Fruit fly (Drosophila melanogaster) whole organism, prepupa: ENCODE results near the gene Rph.

ENCODE experiments used
- CG10631 ChIP-seq: fragments of 200-800 bp; sonication (Bioruptor generic); optimal IDR thresholded peaks from 2 replicates; lab custom pipeline; 2016; ENCODE audit warnings: missing biosample characterization, missing genetic modification characterization
- CG11294 ChIP-seq: fragments of 200-800 bp; sonication (Bioruptor generic); IDR thresholded peaks from 2 replicates; pipeline ENCODE4 v1.3.6; 2022; ENCODE audit warnings: missing biosample characterization, missing genetic modification characterization
- CG11902 ChIP-seq: fragments of 200-800 bp; sonication (Bioruptor generic); optimal IDR thresholded peaks from 3 replicates; lab custom pipeline; 2016; ENCODE audit warnings: missing biosample characterization, missing genetic modification characterization
- CG1621 ChIP-seq: fragments of 200-800 bp; sonication (Bioruptor generic); optimal IDR thresholded peaks from 3 replicates; lab custom pipeline; 2018; ENCODE audit warnings: missing biosample characterization, mild to moderate bottlenecking, missing genetic modification characterization
- CG16779 ChIP-seq: fragments of 200-800 bp; sonication (Bioruptor generic); optimal IDR thresholded peaks from 3 replicates; lab custom pipeline; 2017; ENCODE audit warnings: missing biosample characterization, mild to moderate bottlenecking, missing genetic modification characterization
- CG3032 ChIP-seq: fragments of 200-800 bp; optimal IDR thresholded peaks from 2 replicates; lab custom pipeline; 2019; ENCODE audit warnings: missing biosample characterization, mild to moderate bottlenecking, missing genetic modification characterization, moderate library complexity
- CG31627 ChIP-seq: fragments of 200-800 bp; sonication (Bioruptor generic); optimal IDR thresholded peaks from 3 replicates; lab custom pipeline; 2016; ENCODE audit warnings: missing biosample characterization, missing genetic modification characterization
- CG6163 ChIP-seq: fragments of 200-800 bp; sonication (Bioruptor generic); IDR thresholded peaks from 3 replicates; pipeline ENCODE4 v1.3.6; 2022; ENCODE audit warnings: missing biosample characterization, missing genetic modification characterization
- CG6792 ChIP-seq: fragments of 200-800 bp; sonication (Bioruptor generic); optimal IDR thresholded peaks from 3 replicates; lab custom pipeline; 2016; ENCODE audit warnings: missing biosample characterization, missing genetic modification characterization
- CG6808 ChIP-seq: fragments of 200-800 bp; sonication (Bioruptor generic); optimal IDR thresholded peaks from 3 replicates; lab custom pipeline; 2017; ENCODE audit warnings: missing biosample characterization, missing genetic modification characterization, mild to moderate bottlenecking, moderate library complexity, missing genetic modification reagents
- CG6854 ChIP-seq: fragments of 200-800 bp; sonication (Bioruptor generic); optimal IDR thresholded peaks from 2 replicates; lab custom pipeline; 2017; ENCODE audit warnings: missing biosample characterization, mild to moderate bottlenecking, missing genetic modification characterization
- CG7368 ChIP-seq: fragments of 200-800 bp; sonication (Bioruptor generic); optimal IDR thresholded peaks from 3 replicates; lab custom pipeline; 2016; ENCODE audit warnings: missing biosample characterization, missing genetic modification characterization
- Eip75B ChIP-seq: fragments of 200-800 bp; sonication (Bioruptor generic); optimal IDR thresholded peaks from 3 replicates; lab custom pipeline; 2016; ENCODE audit warnings: missing biosample characterization, missing genetic modification characterization
- Eip78C ChIP-seq: fragments of 200-800 bp; sonication (Bioruptor generic); peaks from one replicate; lab custom pipeline; 2016; ENCODE audit warnings: missing biosample characterization, missing genetic modification characterization
- Eip93F ChIP-seq: fragments of 200-800 bp; sonication (Bioruptor generic); optimal IDR thresholded peaks from 2 replicates; lab custom pipeline; 2016; ENCODE audit warnings: missing biosample characterization, mild to moderate bottlenecking, missing genetic modification characterization
- Ets21C ChIP-seq: fragments of 200-800 bp; sonication (Bioruptor generic); optimal IDR thresholded peaks from 3 replicates; lab custom pipeline; 2016; ENCODE audit warnings: missing biosample characterization, missing genetic modification characterization
- Ets96B ChIP-seq: fragments of 200-800 bp; optimal IDR thresholded peaks from 2 replicates; lab custom pipeline; 2019; ENCODE audit warnings: missing biosample characterization, mild to moderate bottlenecking, missing genetic modification characterization, moderate library complexity
- Gug ChIP-seq: fragments of 200-800 bp; sonication (Bioruptor generic); IDR thresholded peaks from 2 replicates; pipeline ENCODE4 v1.3.6; 2022; ENCODE audit warnings: missing biosample characterization, missing genetic modification characterization
- Hr38 ChIP-seq: sonication (Bioruptor generic); optimal IDR thresholded peaks from 2 replicates; lab custom pipeline; 2016; ENCODE audit warnings: missing biosample characterization, missing genetic modification characterization
- Hr4 ChIP-seq: fragments of 200-800 bp; sonication (Bioruptor generic); optimal IDR thresholded peaks from 3 replicates; lab custom pipeline; 2016; ENCODE audit warnings: missing biosample characterization, missing genetic modification characterization
- Lpt ChIP-seq: fragments of 200-800 bp; sonication (Bioruptor generic); optimal IDR thresholded peaks from 3 replicates; lab custom pipeline; 2016; ENCODE audit warnings: missing biosample characterization, missing genetic modification characterization
- Smox ChIP-seq: fragments of 200-800 bp; sonication (Bioruptor generic); optimal IDR thresholded peaks from 3 replicates; lab custom pipeline; 2016; ENCODE audit warnings: missing biosample characterization, missing genetic modification characterization
- Sox15 ChIP-seq: fragments of 200-800 bp; sonication (Bioruptor generic); optimal IDR thresholded peaks from 3 replicates; lab custom pipeline; 2016; ENCODE audit warnings: missing biosample characterization, missing genetic modification characterization
- achi ChIP-seq: fragments of 200-800 bp; sonication (Bioruptor generic); optimal IDR thresholded peaks from 3 replicates; lab custom pipeline; 2016; ENCODE audit warnings: missing biosample characterization, missing genetic modification characterization
- dsx ChIP-seq: fragments of 200-800 bp; optimal IDR thresholded peaks from 3 replicates; lab custom pipeline; 2019; ENCODE audit warnings: missing biosample characterization, mild to moderate bottlenecking, missing genetic modification characterization, moderate library complexity; ENCODE audit not compliant: poor library complexity, severe bottlenecking
- eg ChIP-seq: fragments of 200-800 bp; sonication (Bioruptor generic); IDR thresholded peaks from 3 replicates; pipeline ENCODE4 v1.3.6; 2022; ENCODE audit warnings: missing biosample characterization, missing genetic modification characterization
- fd59A ChIP-seq: fragments of 200-800 bp; sonication (Bioruptor generic); optimal IDR thresholded peaks from 2 replicates; lab custom pipeline; 2017; ENCODE audit warnings: missing biosample characterization, mild to moderate bottlenecking, missing genetic modification characterization, missing genetic modification reagents
- fkh ChIP-seq: fragments of 200-800 bp; sonication (Bioruptor generic); optimal IDR thresholded peaks from 3 replicates; lab custom pipeline; 2017; ENCODE audit warnings: missing biosample characterization, mild to moderate bottlenecking, missing genetic modification characterization, moderate library complexity
- lz ChIP-seq: fragments of 200-800 bp; sonication (Bioruptor generic); optimal IDR thresholded peaks from 3 replicates; lab custom pipeline; 2016; ENCODE audit warnings: missing biosample characterization, missing genetic modification characterization
- net ChIP-seq: fragments of 200-800 bp; sonication (Bioruptor generic); optimal IDR thresholded peaks from 3 replicates; lab custom pipeline; 2016; ENCODE audit warnings: missing biosample characterization, missing genetic modification characterization
- salr ChIP-seq, 2 experiments: fragments of 200-800 bp; sonication (Bioruptor generic); optimal IDR thresholded peaks; 3 replicates each; lab custom pipeline; 2016 to 2018; ENCODE audit warnings: missing biosample characterization in 2 of 2, missing genetic modification characterization in 2 of 2, mild to moderate bottlenecking in 1 of 2
- spab ChIP-seq: fragments of 200-800 bp; sonication (Bioruptor generic); optimal IDR thresholded peaks from 2 replicates; lab custom pipeline; 2017; ENCODE audit warnings: missing biosample characterization, mild to moderate bottlenecking, missing genetic modification characterization, missing genetic modification reagents
- ss ChIP-seq, 2 experiments: fragments of 200-800 bp; sonication (Bioruptor generic); optimal IDR thresholded peaks; 2 replicates in 1 of 2; 3 replicates in 1 of 2; lab custom pipeline; 2017 to 2018; ENCODE audit warnings: mild to moderate bottlenecking in 2 of 2, missing biosample characterization in 2 of 2, missing genetic modification characterization in 2 of 2, moderate library complexity in 1 of 2

Gene Rph

dm6 chrX:10802457-10803378 lies 45.3 kb upstream of the Rph start (continued):
- TF ChIP-seq salr (GFP tag; optimal IDR thresholded peaks at IDR 0.05; lab: Kevin White, UChicago) (peak in 1 of 2 experiments; percentile 28), spab (GFP tag; lab: Kevin White, UChicago) (peak; percentile 22), lz (GFP tag; lab: Kevin White, UChicago) (peak; percentile 36), Gug (GFP tag; lab: Robert Waterston, UW) (peak; percentile 50; the same call in 1 of the 2 replicates), CG6854 (no peak), CG7368 (GFP tag; lab: Kevin White, UChicago) (peak; percentile 21), fkh (GFP tag; lab: Kevin White, UChicago) (peak; percentile 32), fd59A (GFP tag; lab: Kevin White, UChicago) (no peak), CG16779 (tag; lab: Kevin White, UChicago) (no peak), Hr38 (GFP tag; lab: Kevin White, UChicago) (no peak), CG3032 (tag; lab: Kevin White, UChicago) (peak; percentile 72), Lpt (no peak), ss (GFP tag; optimal IDR thresholded peaks at IDR 0.05; lab: Kevin White, UChicago) (peak; percentile 7 to 47), CG11294 (GFP tag; lab: Robert Waterston, UW) (no peak), Eip93F (GFP tag; lab: Kevin White, UChicago) (no peak), CG11902 (GFP tag; lab: Kevin White, UChicago) (peak; percentile 11), achi (GFP tag; lab: Kevin White, UChicago) (peak; percentile 56), Eip75B (peak; percentile 2)

- no peak for TF ChIP-seq lz (GFP tag; lab: Kevin White, UChicago)
- TF ChIP-seq eg = peak; percentile 6; the same call in 2 of the 3 replicates
- no peak for TF ChIP-seq CG10631 (GFP tag; lab: Kevin White, UChicago)
- TF ChIP-seq Lpt = peak; percentile 32
- 0 out of 3 replicates have a peak, but pooled peaks have one; percentile 8 for TF ChIP-seq CG6163 (GFP tag; lab: Robert Waterston, UW)
- peak; percentile 29 for TF ChIP-seq dsx (GFP tag; lab: Kevin White, UChicago)
- TF ChIP-seq CG1621 (tag; lab: Kevin White, UChicago) = peak; percentile 11
- no peak for TF ChIP-seq net
- TF ChIP-seq, all 60 proteins: peak for 5
Observed at dm6 chrX:10801827-10802456, 44.5 kb upstream of the Rph start.

- TF ChIP-seq fd59A (GFP tag; lab: Kevin White, UChicago) (no peak), net (no peak), Eip78C (GFP tag; lab: Kevin White, UChicago) (no peak), Smox (no peak), Eip75B (no peak), CG31627 (GFP tag; lab: Kevin White, UChicago) (no peak), CG1621 (tag; lab: Kevin White, UChicago) (no peak), CG6808 (GFP tag; lab: Kevin White, UChicago) (no peak), Hr4 (GFP tag; lab: Kevin White, UChicago) (no peak), Sox15 (GFP tag; lab: Kevin White, UChicago) (no peak), salr (GFP tag; optimal IDR thresholded peaks at IDR 0.05; lab: Kevin White, UChicago) (no peak), Ets21C (GFP tag; lab: Kevin White, UChicago) (no peak), Ets96B (tag; lab: Kevin White, UChicago) (no peak), CG6792 (GFP tag; lab: Kevin White, UChicago) (no peak)
Observed at dm6 chrX:10801033-10801432, 43.6 kb upstream of the Rph start.
